Worm (Caenorhabditis elegans) whole organism, L3 larva: ENCODE measurements around the gene F49F1.14.

Experiments
- ama-1 ChIP-seq: fragments of 150-350 bp; optimal IDR thresholded peaks from 2 replicates; lab custom pipeline; 2018
- ceh-82 ChIP-seq: fragments of 150-350 bp; optimal IDR thresholded peaks from 2 replicates; lab custom pipeline; 2014; ENCODE audit warnings: missing biosample characterization, missing genetic modification characterization
- ceh-9 ChIP-seq: sonication (generic microtip); optimal IDR thresholded peaks from 2 replicates; lab custom pipeline; 2018; ENCODE audit warnings: missing biosample characterization, missing genetic modification characterization
- egl-5 ChIP-seq: fragments of 150-350 bp; optimal IDR thresholded peaks from 2 replicates; lab custom pipeline; 2017; ENCODE audit warnings: missing biosample characterization, missing genetic modification reagents, missing genetic modification characterization, inconsistent platforms
- fos-1 ChIP-seq: fragments of 150-350 bp; optimal IDR thresholded peaks from 2 replicates; lab custom pipeline; 2014; ENCODE audit warnings: missing biosample characterization, missing genetic modification characterization
- nhr-11 ChIP-seq: fragments of 150-350 bp; optimal IDR thresholded peaks from 2 replicates; lab custom pipeline; 2014; ENCODE audit warnings: missing biosample characterization, missing genetic modification characterization

- TF ChIP-seq fos-1 (tag; lab: Kevin White, UChicago) (no peak), egl-5 (no peak), nhr-11 (tag; lab: Kevin White, UChicago) (no peak), ceh-82 (tag; lab: Kevin White, UChicago) (no peak), ama-1 (no peak), ceh-9 (tag; lab: Kevin White, UChicago) (no peak)
Observed at ce11 chrIV:4085022-4085421, 27.3 kb downstream of the F49F1.14 start.
